Worm (Caenorhabditis elegans): Measurements from ENCODE around the gene T06D4.2.

Gene T06D4.2

ce11 chrII:3349820-3350291 lies 35.8 kb downstream of the T06D4.2 start, which contains the start of gene F14D2.8:
TSS of gene F14D2.8 (minus strand) at chrII:3349870.
- no peak for TF ChIP-seq cebp-1 (GFP tag; IDR thresholded peaks at IDR 0.05)
- no peak for TF ChIP-seq cebp-1 (tag; optimal IDR thresholded peaks at IDR 0.05)
- 0 out of 2 replicates have a peak, but pooled peaks have one; percentile 6 for TF ChIP-seq madf-8 (GFP tag; conservative IDR thresholded peaks at IDR 0.05)
- TF ChIP-seq ceh-58 (GFP tag; IDR thresholded peaks at IDR 0.05) = no peak
- TF ChIP-seq lin-26 (GFP tag; IDR thresholded peaks at IDR 0.05) = no peak
- TF ChIP-seq D2030.7 (GFP tag; IDR thresholded peaks at IDR 0.05) = peak; percentile 25; the same call in 1 of the 2 replicates
- TF ChIP-seq nfya-2 (GFP tag; IDR thresholded peaks at IDR 0.05) = no peak
- TF ChIP-seq lsl-1 (GFP tag; optimal IDR thresholded peaks at IDR 0.05) = peak; percentile 86
- no peak for TF ChIP-seq sea-2 (GFP tag; IDR thresholded peaks at IDR 0.05)
- peak; percentile 68 for TF ChIP-seq madf-6 (GFP tag; IDR thresholded peaks at IDR 0.05)
- no peak for TF ChIP-seq repo-1 (tag; optimal IDR thresholded peaks at IDR 0.05)
- no peak for TF ChIP-seq ZK185.1 (tag; optimal IDR thresholded peaks at IDR 0.05; ENCODE audit: poor library complexity, severe bottlenecking)

ce11 chrII:3347940-3348610 lies 37.6 kb downstream of the T06D4.2 start, which contains the start of the genes F14D2.14 and bath-29:
TSS of gene F14D2.14 (minus strand) at chrII:3347990.
TSS of gene bath-29 (plus strand) at chrII:3348560.
- TF ChIP-seq mcd-1 (GFP tag; IDR thresholded peaks at IDR 0.05) = 0 out of 2 replicates have a peak, but pooled peaks have one; percentile 15
- peak; percentile 71 for TF ChIP-seq lsl-1 (GFP tag; optimal IDR thresholded peaks at IDR 0.05)
- no peak for TF ChIP-seq cebp-1 (GFP tag; IDR thresholded peaks at IDR 0.05)
- no peak for TF ChIP-seq cebp-1 (tag; optimal IDR thresholded peaks at IDR 0.05)
- TF ChIP-seq efl-1 (GFP tag; optimal IDR thresholded peaks at IDR 0.05) = peak; percentile 0
- TF ChIP-seq F22D6.2 (tag; optimal IDR thresholded peaks at IDR 0.05) = no peak
- TF ChIP-seq madf-6 (GFP tag; IDR thresholded peaks at IDR 0.05) = peak; percentile 84
- TF ChIP-seq K11D2.4 (GFP tag; IDR thresholded peaks at IDR 0.05) = no peak
- peak; percentile 15 for TF ChIP-seq xnd-1 (tag; optimal IDR thresholded peaks at IDR 0.05)
- TF ChIP-seq hmg-1.2 (GFP tag; IDR thresholded peaks at IDR 0.05) = 0 out of 2 replicates have a peak, but pooled peaks have one; percentile 5
- TF ChIP-seq ekl-4 (GFP tag; IDR thresholded peaks at IDR 0.05) = 0 out of 2 replicates have a peak, but pooled peaks have one; percentile 23
- 0 out of 2 replicates have a peak, but pooled peaks have one; percentile 45 for TF ChIP-seq madf-8 (GFP tag; conservative IDR thresholded peaks at IDR 0.05)
- peak; percentile 90 for TF ChIP-seq hsf-1 (GFP tag; IDR thresholded peaks at IDR 0.05)
- TF ChIP-seq rcor-1 (GFP tag; IDR thresholded peaks at IDR 0.05) = peak; percentile 15; the same call in 1 of the 2 replicates
- TF ChIP-seq B0035.1 (tag; optimal IDR thresholded peaks at IDR 0.05) = no peak
- peak; percentile 51 for TF ChIP-seq D2030.7 (GFP tag; IDR thresholded peaks at IDR 0.05)
- 0 out of 2 replicates have a peak, but pooled peaks have one; percentile 10 for TF ChIP-seq Y95B8A.8 (GFP tag; IDR thresholded peaks at IDR 0.05)
- TF ChIP-seq nfyb-1 (GFP tag; IDR thresholded peaks at IDR 0.05) = peak; percentile 70; the same call in 1 of the 2 replicates
- peak; percentile 40; the same call in 1 of the 2 replicates for TF ChIP-seq dox-1 (GFP tag; IDR thresholded peaks at IDR 0.05)

ce11 chrII:3346328-3346780 lies 39.4 kb downstream of the T06D4.2 start, which contains the start of gene bath-30:
TSS of gene bath-30 (minus strand) at chrII:3346378.
- TF ChIP-seq pha-4 (tag; optimal IDR thresholded peaks at IDR 0.05) (no peak), efl-1 (GFP tag; optimal IDR thresholded peaks at IDR 0.05) (no peak), mcd-1 (GFP tag; IDR thresholded peaks at IDR 0.05) (no peak), cebp-1 (GFP tag; IDR thresholded peaks at IDR 0.05) (no peak), cebp-1 (tag; optimal IDR thresholded peaks at IDR 0.05) (no peak), nhr-90 (tag; optimal IDR thresholded peaks at IDR 0.05) (no peak), ccch-3 (GFP tag; optimal IDR thresholded peaks at IDR 0.05) (no peak), snpc-1.1 (tag; optimal IDR thresholded peaks at IDR 0.05; ENCODE audit: insufficient read depth) (peak; percentile 13), ceh-91 (GFP tag; IDR thresholded peaks at IDR 0.05) (0 out of 2 replicates have a peak, but pooled peaks have one; percentile 24), snpc-1.3 (tag; optimal IDR thresholded peaks at IDR 0.05; ENCODE audit: insufficient read depth) (no peak), snpc-3.4 (tag; optimal IDR thresholded peaks at IDR 0.05) (no peak), sptf-2 (GFP tag; optimal IDR thresholded peaks at IDR 0.05) (no peak), hmg-1.2 (GFP tag; IDR thresholded peaks at IDR 0.05) (no peak), lsl-1 (GFP tag; optimal IDR thresholded peaks at IDR 0.05) (peak; percentile 81), sdz-38 (tag; optimal IDR thresholded peaks at IDR 0.05) (no peak), snpc-4 (GFP tag; optimal IDR thresholded peaks at IDR 0.05) (no peak), snpc-4 (tag; optimal IDR thresholded peaks at IDR 0.05) (no peak), D2030.7 (GFP tag; IDR thresholded peaks at IDR 0.05) (peak; percentile 40), F57A8.1 (GFP tag; optimal IDR thresholded peaks at IDR 0.05) (no peak), mes-4 (tag; optimal IDR thresholded peaks at IDR 0.05) (no peak), ztf-22 (GFP tag; optimal IDR thresholded peaks at IDR 0.05) (no peak), hsf-1 (GFP tag; IDR thresholded peaks at IDR 0.05) (no peak), Y95B8A.8 (GFP tag; IDR thresholded peaks at IDR 0.05) (no peak), madf-6 (GFP tag; IDR thresholded peaks at IDR 0.05) (peak; percentile 52), lin-26 (GFP tag; IDR thresholded peaks at IDR 0.05) (no peak), nfya-2 (GFP tag; IDR thresholded peaks at IDR 0.05) (no peak), F23B12.7 (tag; optimal IDR thresholded peaks at IDR 0.05; ENCODE audit: insufficient read depth) (no peak)
